Fruit fly (Drosophila melanogaster): ENCODE results near the gene obst-G.

DNA sequence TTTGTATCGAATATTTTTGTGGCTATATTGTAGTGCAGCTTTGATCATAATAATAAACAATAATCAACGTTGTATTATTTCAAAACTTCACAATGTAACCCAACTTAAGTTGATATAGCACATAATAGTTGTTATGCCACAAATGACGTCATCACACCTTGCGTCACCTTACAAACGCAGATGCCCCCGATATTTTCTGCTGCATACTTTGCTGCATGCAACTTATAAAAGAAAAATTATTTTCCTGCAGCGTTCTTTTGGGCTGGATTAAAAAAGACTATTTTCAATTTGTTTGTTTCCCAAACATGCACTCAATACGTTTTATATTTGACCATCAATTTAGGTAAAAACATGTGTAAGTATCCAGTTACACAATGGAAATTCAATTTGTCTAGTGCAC lies 34.9 kb downstream of the obst-G start:
- no peak for TF ChIP-seq ttk (optimal IDR thresholded peaks at IDR 0.05)
- TF ChIP-seq Myc (optimal IDR thresholded peaks at IDR 0.05), result no peak
